Fruit fly (Drosophila melanogaster): Measurements from ENCODE around the gene Ibf1.
A peak's percentile ranks its signal among the peaks of the same experiment; 100 is the strongest.

The Ibf1 gene

DNA sequence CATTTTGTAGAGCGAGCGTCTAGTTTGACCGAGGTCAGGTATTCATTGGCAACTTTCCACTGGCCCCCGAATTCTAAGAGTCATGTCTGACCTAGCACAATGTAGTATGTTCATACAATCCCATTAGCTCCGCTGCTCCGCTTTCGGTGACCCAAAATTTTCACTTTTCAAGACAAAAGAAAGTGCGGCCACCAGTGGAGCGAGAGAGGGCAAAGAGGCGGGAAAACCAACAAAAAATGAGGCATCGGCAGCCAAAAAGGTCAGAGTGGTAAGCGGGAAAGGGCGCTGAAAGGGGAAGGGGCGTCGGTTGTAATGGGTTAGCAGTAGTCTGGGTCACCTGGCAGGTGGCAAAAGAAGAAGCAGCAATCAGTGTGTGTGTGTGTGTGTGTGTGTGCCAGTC, 43.2 kb upstream of the Ibf1 start:
- peak; percentile 86 for TF ChIP-seq Blimp-1 (GFP tag; optimal IDR thresholded peaks at IDR 0.05)
- TF ChIP-seq CG8119 (GFP tag; IDR thresholded peaks at IDR 0.05) = no peak

DNA sequence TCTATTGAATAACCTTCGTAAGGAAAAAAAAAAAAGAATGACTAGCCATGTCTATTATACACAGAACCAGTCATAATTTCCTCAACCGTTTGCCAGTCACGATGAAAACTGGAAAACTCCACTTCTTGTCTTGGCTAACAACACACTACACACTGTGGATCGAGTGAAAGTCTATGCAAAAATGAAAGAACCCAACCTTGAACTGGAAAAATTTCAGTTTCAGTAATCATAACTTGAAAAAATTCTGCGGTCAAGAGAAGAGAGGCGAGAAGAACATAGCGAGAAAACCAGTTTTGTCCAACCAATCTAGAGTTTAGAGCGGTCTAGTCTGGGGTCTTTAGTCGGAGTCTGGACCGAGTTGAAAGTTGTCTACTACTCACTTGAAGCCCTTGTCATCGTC, 41.2 kb upstream of the Ibf1 start:
- no peak for TF ChIP-seq cyc (GFP tag; optimal IDR thresholded peaks at IDR 0.05)
- no peak for TF ChIP-seq fd85E (GFP tag; optimal IDR thresholded peaks at IDR 0.05)
- no peak for TF ChIP-seq OdsH (GFP tag; optimal IDR thresholded peaks at IDR 0.05)
- TF ChIP-seq CG10669 (GFP tag; optimal IDR thresholded peaks at IDR 0.05) = no peak
- no peak for TF ChIP-seq Hr39 (GFP tag; optimal IDR thresholded peaks at IDR 0.05)
- TF ChIP-seq Eip93F (GFP tag; optimal IDR thresholded peaks at IDR 0.05) = no peak
- TF ChIP-seq fd59A (GFP tag; optimal IDR thresholded peaks at IDR 0.05) = no peak
- TF ChIP-seq CG3032 (tag; optimal IDR thresholded peaks at IDR 0.05) = no peak
- TF ChIP-seq ss (GFP tag; optimal IDR thresholded peaks at IDR 0.05) = no peak

DNA sequence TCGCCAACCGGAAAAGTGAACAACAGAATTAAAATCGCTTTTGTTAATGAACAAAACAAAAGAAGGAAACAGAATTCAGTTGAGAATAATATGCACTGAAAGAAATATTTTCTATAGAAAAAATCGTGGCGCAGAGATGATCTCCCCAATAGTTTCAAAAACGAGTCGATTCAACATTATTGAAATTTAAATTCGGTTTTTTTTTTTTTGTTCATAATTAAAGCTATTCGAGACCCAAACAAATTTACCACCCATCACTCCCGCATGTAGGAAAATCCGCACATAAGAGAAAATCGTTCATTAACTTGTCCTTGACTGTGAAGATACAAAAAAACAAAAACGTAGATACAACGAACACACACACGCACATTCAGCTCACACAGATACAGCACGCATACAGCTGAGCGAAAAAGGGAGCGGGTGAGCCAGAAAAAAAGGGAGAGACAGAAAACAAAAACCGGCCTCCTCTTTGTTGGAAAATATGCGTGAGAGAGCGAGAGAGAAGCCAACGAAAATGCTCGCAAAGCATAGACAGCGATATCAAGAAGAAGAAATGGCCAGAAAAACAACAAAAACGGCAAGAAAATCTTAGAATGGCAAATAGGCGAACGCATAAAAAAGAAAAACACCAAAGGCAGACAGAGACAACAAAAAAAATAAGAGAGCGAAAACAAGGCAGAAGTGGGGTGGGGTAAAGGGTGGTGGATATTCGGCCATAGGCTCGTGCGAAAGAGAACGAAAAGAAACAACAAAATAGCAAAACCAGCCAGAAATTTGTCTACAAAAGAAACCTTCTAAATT, 38.5 kb upstream of the Ibf1 start:
- TF ChIP-seq CG4318 (GFP tag; optimal IDR thresholded peaks at IDR 0.05) (no peak), CG15336 (GFP tag; IDR thresholded peaks at IDR 0.05) (peak; percentile 86), CG10631 (GFP tag; optimal IDR thresholded peaks at IDR 0.05) (peak; percentile 64), lz (GFP tag; optimal IDR thresholded peaks at IDR 0.05) (peak; percentile 78), spab (GFP tag; optimal IDR thresholded peaks at IDR 0.05) (peak; percentile 51), fd85E (GFP tag; optimal IDR thresholded peaks at IDR 0.05) (no peak), Sox14 (GFP tag; optimal IDR thresholded peaks at IDR 0.05) (peak; percentile 68), Gug (GFP tag; IDR thresholded peaks at IDR 0.05) (0 out of 2 replicates have a peak, but pooled peaks have one; percentile 26), CG6792 (GFP tag; optimal IDR thresholded peaks at IDR 0.05) (peak; percentile 71), CG31627 (GFP tag; optimal IDR thresholded peaks at IDR 0.05) (peak; percentile 82), achi (GFP tag; optimal IDR thresholded peaks at IDR 0.05) (peak; percentile 52), svp (GFP tag) (peak; percentile 88), esn (GFP tag; optimal IDR thresholded peaks at IDR 0.05) (peak; percentile 79), Sox102F (GFP tag; optimal IDR thresholded peaks at IDR 0.05) (peak; percentile 67), CG11762 (GFP tag; optimal IDR thresholded peaks at IDR 0.05; ENCODE audit: insufficient read depth) (peak; percentile 14), CG10669 (GFP tag; optimal IDR thresholded peaks at IDR 0.05) (peak; percentile 60), Sox15 (GFP tag; optimal IDR thresholded peaks at IDR 0.05) (peak; percentile 56), dsx (GFP tag; optimal IDR thresholded peaks at IDR 0.05; ENCODE audit: poor library complexity, severe bottlenecking) (peak; percentile 71), CG11902 (GFP tag; optimal IDR thresholded peaks at IDR 0.05) (peak; percentile 52), Hr39 (GFP tag; optimal IDR thresholded peaks at IDR 0.05) (peak; percentile 82), Eip75B (GFP tag; optimal IDR thresholded peaks at IDR 0.05) (peak; percentile 75), CG6854 (GFP tag; optimal IDR thresholded peaks at IDR 0.05) (peak; percentile 29), Hr38 (GFP tag; optimal IDR thresholded peaks at IDR 0.05) (no peak), dac (GFP tag; optimal IDR thresholded peaks at IDR 0.05) (peak; percentile 34), fd59A (GFP tag; optimal IDR thresholded peaks at IDR 0.05) (peak; percentile 42), CG11294 (GFP tag; IDR thresholded peaks at IDR 0.05) (no peak; the same call in 1 of the 2 replicates), CG32006 (GFP tag; optimal IDR thresholded peaks at IDR 0.05) (peak; percentile 46), CG6163 (GFP tag; IDR thresholded peaks at IDR 0.05) (peak; percentile 84), CG3032 (tag; optimal IDR thresholded peaks at IDR 0.05) (peak; percentile 44), Lpt (GFP tag; optimal IDR thresholded peaks at IDR 0.05) (peak; percentile 81), OdsH (GFP tag; optimal IDR thresholded peaks at IDR 0.05) (peak; percentile 56), CG1621 (tag; optimal IDR thresholded peaks at IDR 0.05) (peak; percentile 60), topi (GFP tag; optimal IDR thresholded peaks at IDR 0.05) (peak; percentile 82), CG6276 (GFP tag; optimal IDR thresholded peaks at IDR 0.05) (peak; percentile 81), Ets21C (GFP tag; optimal IDR thresholded peaks at IDR 0.05) (peak; percentile 72), Met (GFP tag; optimal IDR thresholded peaks at IDR 0.05) (peak; percentile 74), vri (GFP tag; optimal IDR thresholded peaks at IDR 0.05) (no peak), eg (GFP tag; IDR thresholded peaks at IDR 0.05) (peak; percentile 89), CG6808 (GFP tag; optimal IDR thresholded peaks at IDR 0.05) (peak; percentile 60), Eip93F (GFP tag; optimal IDR thresholded peaks at IDR 0.05) (peak; percentile 32), Hr4 (GFP tag; optimal IDR thresholded peaks at IDR 0.05) (peak; percentile 3)
